Fruit fly (Drosophila melanogaster) whole organism, embryonic: ENCODE results near the gene PhKgamma.

Source experiments
- BtbVII ChIP-seq: fragments of 200-800 bp; sonication (Bioruptor generic); optimal IDR thresholded peaks from 3 replicates; lab custom pipeline; 2017; ENCODE audit warnings: missing biosample characterization, mild to moderate bottlenecking, missing genetic modification characterization
- C15 ChIP-seq: fragments of 200-800 bp; sonication (Bioruptor generic); IDR thresholded peaks from 3 replicates; pipeline ENCODE4 v1.3.6; 2022; ENCODE audit warnings: missing biosample characterization, missing genetic modification characterization
- CG10654 ChIP-seq: fragments of 200-800 bp; sonication (Bioruptor generic); optimal IDR thresholded peaks from 2 replicates; lab custom pipeline; 2016; ENCODE audit warnings: missing biosample characterization, missing genetic modification characterization
- CG11093 ChIP-seq: fragments of 200-800 bp; sonication (Bioruptor generic); IDR thresholded peaks from 3 replicates; pipeline ENCODE4 v1.3.6; 2022; ENCODE audit warnings: missing biosample characterization, missing genetic modification characterization
- CG11398 ChIP-seq: fragments of 200-800 bp; sonication (Bioruptor generic); optimal IDR thresholded peaks from 2 replicates; lab custom pipeline; 2016; ENCODE audit warnings: missing biosample characterization, missing genetic modification characterization
- CG12769 ChIP-seq: fragments of 200-800 bp; sonication (Bioruptor generic); optimal IDR thresholded peaks from 2 replicates; lab custom pipeline; 2019; ENCODE audit warnings: missing biosample characterization, mild to moderate bottlenecking, missing genetic modification characterization, moderate library complexity
- CG15269 ChIP-seq: fragments of 200-800 bp; sonication (Bioruptor generic); optimal IDR thresholded peaks from 2 replicates; lab custom pipeline; 2018; ENCODE audit warnings: missing biosample characterization, mild to moderate bottlenecking, missing genetic modification characterization, moderate library complexity
- CG1647 ChIP-seq: fragments of 200-800 bp; sonication (Bioruptor generic); optimal IDR thresholded peaks from 3 replicates; lab custom pipeline; 2016; ENCODE audit warnings: missing biosample characterization, missing genetic modification characterization
- CG31365 ChIP-seq: fragments of 200-800 bp; sonication (Bioruptor generic); optimal IDR thresholded peaks from 2 replicates; lab custom pipeline; 2018; ENCODE audit warnings: missing biosample characterization, mild to moderate bottlenecking, missing genetic modification characterization
- CG4282 ChIP-seq: fragments of 200-800 bp; sonication (Bioruptor generic); optimal IDR thresholded peaks from 2 replicates; lab custom pipeline; 2016; ENCODE audit warnings: missing biosample characterization, missing genetic modification characterization
- CG4854 ChIP-seq: fragments of 200-800 bp; sonication (Bioruptor generic); optimal IDR thresholded peaks from 2 replicates; lab custom pipeline; 2016; ENCODE audit warnings: missing biosample characterization, missing genetic modification characterization, inconsistent platforms
- CG6254 ChIP-seq: fragments of 200-800 bp; sonication (Bioruptor generic); optimal IDR thresholded peaks from 3 replicates; lab custom pipeline; 2017; ENCODE audit warnings: mild to moderate bottlenecking, missing biosample characterization, missing genetic modification reagents, missing genetic modification characterization
- CG7745 ChIP-seq: fragments of 200-800 bp; sonication (Bioruptor generic); optimal IDR thresholded peaks from 2 replicates; lab custom pipeline; 2018; ENCODE audit warnings: missing biosample characterization, mild to moderate bottlenecking, missing genetic modification characterization, moderate library complexity
- CG7928 ChIP-seq: fragments of 200-800 bp; sonication (Bioruptor generic); optimal IDR thresholded peaks from 2 replicates; lab custom pipeline; 2017; ENCODE audit warnings: missing biosample characterization, mild to moderate bottlenecking, missing genetic modification characterization
- CG9797 ChIP-seq: fragments of 200-800 bp; sonication (Bioruptor generic); optimal IDR thresholded peaks from 3 replicates; lab custom pipeline; 2018; ENCODE audit warnings: missing biosample characterization, mild to moderate bottlenecking, missing genetic modification characterization
- Chrac-16 ChIP-seq: fragments of 200-800 bp; sonication (Bioruptor generic); optimal IDR thresholded peaks from 3 replicates; lab custom pipeline; 2016; ENCODE audit warnings: missing biosample characterization, missing genetic modification characterization
- HmgD ChIP-seq: fragments of 200-800 bp; sonication (Bioruptor generic); optimal IDR thresholded peaks from 3 replicates; lab custom pipeline; 2016; ENCODE audit warnings: missing biosample characterization, missing genetic modification characterization
- Kr ChIP-seq: fragments of 200-800 bp; sonication (Bioruptor generic); optimal IDR thresholded peaks from 2 replicates; lab custom pipeline; 2017; ENCODE audit warnings: missing biosample characterization, mild to moderate bottlenecking, missing genetic modification characterization
- MBD-R2 ChIP-seq: fragments of 200-800 bp; sonication (Bioruptor generic); IDR thresholded peaks from 2 replicates; pipeline ENCODE4 v1.3.6; 2022; ENCODE audit warnings: missing biosample characterization, missing genetic modification characterization
- MTF-1 ChIP-seq: fragments of 200-800 bp; sonication (Bioruptor generic); optimal IDR thresholded peaks from 2 replicates; lab custom pipeline; 2018; ENCODE audit warnings: missing biosample characterization, mild to moderate bottlenecking, missing genetic modification characterization, borderline replicate concordance
- Meics ChIP-seq: fragments of 200-800 bp; sonication (Bioruptor generic); optimal IDR thresholded peaks from 2 replicates; lab custom pipeline; 2017; ENCODE audit warnings: missing biosample characterization, mild to moderate bottlenecking, missing genetic modification characterization
- TFAM ChIP-seq: fragments of 200-800 bp; sonication (Bioruptor generic); optimal IDR thresholded peaks from 2 replicates; lab custom pipeline; 2017; ENCODE audit warnings: missing biosample characterization, missing genetic modification characterization, inconsistent platforms
- az2 ChIP-seq: fragments of 200-800 bp; sonication (Bioruptor generic); optimal IDR thresholded peaks from 3 replicates; lab custom pipeline; 2016; ENCODE audit warnings: missing biosample characterization, missing genetic modification characterization
- btn ChIP-seq: fragments of 200-800 bp; sonication (Bioruptor generic); optimal IDR thresholded peaks from 2 replicates; lab custom pipeline; 2016; ENCODE audit warnings: missing biosample characterization, missing genetic modification characterization
- chm ChIP-seq: fragments of 200-800 bp; sonication (Bioruptor generic); IDR thresholded peaks from 2 replicates; pipeline ENCODE4 v1.3.6; 2022; ENCODE audit warnings: missing biosample characterization, missing genetic modification characterization
- da ChIP-seq: fragments of 200-800 bp; sonication (Bioruptor generic); optimal IDR thresholded peaks from 2 replicates; lab custom pipeline; 2016; ENCODE audit warnings: missing biosample characterization, missing genetic modification characterization
- dimm ChIP-seq: fragments of 200-800 bp; sonication (Bioruptor generic); IDR thresholded peaks from 2 replicates; pipeline ENCODE4 v1.3.6; 2022; ENCODE audit warnings: missing biosample characterization, missing genetic modification characterization
- dmrt11E ChIP-seq: fragments of 200-800 bp; sonication (Bioruptor generic); optimal IDR thresholded peaks from 3 replicates; lab custom pipeline; 2018; ENCODE audit warnings: missing biosample characterization, mild to moderate bottlenecking, missing genetic modification characterization, moderate library complexity
- emc ChIP-seq: fragments of 200-800 bp; sonication (Bioruptor generic); optimal IDR thresholded peaks from 2 replicates; lab custom pipeline; 2016; ENCODE audit warnings: missing biosample characterization, missing genetic modification characterization
- eve ChIP-seq, 2 experiments: fragments of >200 bp; optimal IDR thresholded peaks; 2 replicates each; lab custom pipeline; 2017; ENCODE audit warnings: missing biosample characterization in 2 of 2, missing genetic modification characterization in 2 of 2
- fd3F ChIP-seq: fragments of 200-800 bp; sonication (Bioruptor generic); optimal IDR thresholded peaks from 2 replicates; lab custom pipeline; 2018; ENCODE audit warnings: missing biosample characterization, mild to moderate bottlenecking, missing genetic modification characterization, moderate library complexity
- gcm ChIP-seq: fragments of 200-800 bp; sonication (Bioruptor generic); optimal IDR thresholded peaks from 2 replicates; lab custom pipeline; 2019; ENCODE audit warnings: missing biosample characterization, mild to moderate bottlenecking, missing genetic modification characterization, moderate library complexity
- hbn ChIP-seq: fragments of 200-800 bp; sonication (Bioruptor generic); IDR thresholded peaks from 2 replicates; pipeline ENCODE4 v1.3.6; 2022; ENCODE audit warnings: missing biosample characterization, missing genetic modification characterization; ENCODE audit not compliant: partially characterized antibody
- lola ChIP-seq, 3 experiments: fragments of >200 bp in 2 of 3; fragments of 200-800 bp in 1 of 3; sonication (Bioruptor generic) in 1 of 3; optimal IDR thresholded peaks; 2 replicates each; lab custom pipeline; 2017 to 2019; ENCODE audit warnings: missing biosample characterization in 3 of 3, missing genetic modification characterization in 3 of 3, mild to moderate bottlenecking in 1 of 3, moderate library complexity in 1 of 3
- nau ChIP-seq: fragments of 200-800 bp; sonication (Bioruptor generic); optimal IDR thresholded peaks from 3 replicates; lab custom pipeline; 2017; ENCODE audit warnings: missing biosample characterization, mild to moderate bottlenecking, missing genetic modification characterization, missing genetic modification reagents
- peb ChIP-seq: fragments of 200-800 bp; sonication (Bioruptor generic); IDR thresholded peaks from 2 replicates; pipeline ENCODE4 v1.3.6; 2022; ENCODE audit warnings: missing biosample characterization, missing genetic modification characterization
- pita ChIP-seq: fragments of 200-800 bp; sonication (Bioruptor generic); optimal IDR thresholded peaks from 2 replicates; lab custom pipeline; 2017; ENCODE audit warnings: missing biosample characterization, mild to moderate bottlenecking, missing genetic modification characterization
- prd ChIP-seq, 3 experiments: fragments of >200 bp in 2 of 3; fragments of 200-800 bp in 1 of 3; sonication (Bioruptor generic) in 1 of 3; optimal IDR thresholded peaks in 2 of 3; IDR thresholded peaks in 1 of 3; 2 replicates in 2 of 3; 3 replicates in 1 of 3; pipeline versions ENCODE4 v1.3.6 to Lab custom; 2017 to 2022; ENCODE audit warnings: missing biosample characterization in 1 of 3, missing genetic modification characterization in 1 of 3
- pros ChIP-seq: fragments of 200-800 bp; sonication (Bioruptor generic); optimal IDR thresholded peaks from 3 replicates; lab custom pipeline; 2019; ENCODE audit warnings: missing biosample characterization, mild to moderate bottlenecking, missing genetic modification characterization, moderate library complexity
- ranshi ChIP-seq: fragments of 200-800 bp; sonication (Bioruptor generic); IDR thresholded peaks from 2 replicates; pipeline ENCODE4 v1.3.6; 2022; ENCODE audit warnings: missing biosample characterization, missing genetic modification characterization
- rib ChIP-seq: fragments of 200-800 bp; sonication (Bioruptor generic); IDR thresholded peaks from 2 replicates; pipeline ENCODE4 v1.3.6; 2022; ENCODE audit warnings: missing biosample characterization, missing genetic modification characterization
- sens-2 ChIP-seq: fragments of 200-800 bp; sonication (Bioruptor generic); IDR thresholded peaks from 2 replicates; pipeline ENCODE4 v1.3.6; 2022; ENCODE audit warnings: missing biosample characterization, missing genetic modification characterization
- sr ChIP-seq: fragments of 200-800 bp; sonication (Bioruptor generic); IDR thresholded peaks from 3 replicates; pipeline ENCODE4 v1.3.6; 2022; ENCODE audit warnings: missing biosample characterization, missing genetic modification characterization
- stwl ChIP-seq: fragments of 200-800 bp; sonication (Bioruptor generic); optimal IDR thresholded peaks from 3 replicates; lab custom pipeline; 2018; ENCODE audit warnings: missing biosample characterization, mild to moderate bottlenecking, missing genetic modification characterization, moderate library complexity
- sug ChIP-seq: fragments of 200-800 bp; optimal IDR thresholded peaks from 2 replicates; lab custom pipeline; 2019; ENCODE audit warnings: missing biosample characterization, mild to moderate bottlenecking, missing genetic modification characterization, moderate library complexity
- trh ChIP-seq: fragments of 200-800 bp; sonication (Bioruptor generic); optimal IDR thresholded peaks from 2 replicates; lab custom pipeline; 2016; ENCODE audit warnings: missing biosample characterization, missing genetic modification characterization
- zen2 ChIP-seq: fragments of 200-800 bp; sonication (Bioruptor generic); IDR thresholded peaks from 3 replicates; pipeline ENCODE4 v1.3.6; 2022; ENCODE audit warnings: missing biosample characterization, missing genetic modification characterization; ENCODE audit not compliant: partially characterized antibody

Gene PhKgamma

DNA sequence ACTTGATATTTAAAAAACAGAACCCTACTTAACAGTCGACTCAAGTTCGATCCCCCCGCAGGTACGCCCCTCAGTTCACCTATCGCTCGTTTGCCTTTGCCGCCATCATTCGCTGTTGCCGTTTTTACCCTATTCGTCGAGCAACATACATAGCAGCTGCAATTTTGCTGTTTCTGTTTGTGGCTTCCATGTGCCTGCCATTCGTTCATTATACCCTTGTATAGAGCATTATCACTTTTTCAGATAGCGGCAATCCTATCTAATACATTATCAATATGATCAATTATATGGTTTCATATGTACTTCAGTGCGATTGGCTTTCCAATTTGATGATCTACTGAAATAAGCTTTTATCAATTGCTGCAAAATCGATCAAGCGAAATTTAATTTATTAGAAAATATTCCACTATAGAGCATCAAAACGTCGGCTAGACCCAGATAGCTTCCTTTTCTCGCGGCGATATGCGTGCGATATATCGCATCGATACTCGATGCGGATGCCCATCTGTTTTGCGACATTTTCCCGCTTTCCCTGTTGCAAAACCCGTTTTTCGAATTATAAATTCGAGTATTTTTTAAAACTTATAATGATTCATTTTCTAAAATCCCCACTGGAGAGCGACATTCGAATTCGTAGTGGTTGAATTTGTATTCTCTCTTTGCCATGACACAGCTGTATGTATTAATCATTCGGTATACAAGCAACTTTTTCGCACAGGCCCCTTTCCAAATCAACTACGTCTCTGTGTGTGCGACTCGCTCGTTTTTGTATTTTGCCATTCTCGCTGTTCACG lies 21.2 kb downstream of the PhKgamma start (continued):
- peak; percentile 78 for TF ChIP-seq emc
- TF ChIP-seq Kr (GFP tag; lab: Kevin White, UChicago), result no peak
- peak; percentile 82 for TF ChIP-seq sug (tag; lab: Kevin White, UChicago)
- peak; percentile 90 for TF ChIP-seq CG4854
- TF ChIP-seq peb (GFP tag; lab: Robert Waterston, UW), result peak; percentile 49; the same call in 1 of the 2 replicates
- peak; percentile 71 for TF ChIP-seq TFAM
- no peak for TF ChIP-seq sr (GFP tag; lab: Robert Waterston, UW)
- TF ChIP-seq CG11398 (GFP tag; lab: Kevin White, UChicago), result peak; percentile 82
- TF ChIP-seq CG6254 (GFP tag; lab: Kevin White, UChicago), result peak; percentile 67
- peak; percentile 76 for TF ChIP-seq CG10654
- peak in 1 of 3 experiments; percentile 91 for TF ChIP-seq lola (GFP tag; optimal IDR thresholded peaks at IDR 0.05; lab: Kevin White, UChicago)
- peak; percentile 73 for TF ChIP-seq pros (GFP tag; lab: Kevin White, UChicago)
- peak; percentile 86 for TF ChIP-seq gcm
- TF ChIP-seq da (GFP tag; lab: Kevin White, UChicago), result peak; percentile 63
- no peak for TF ChIP-seq pita (GFP tag; lab: Kevin White, UChicago)
- TF ChIP-seq dmrt11E, result peak; percentile 91
- peak; percentile 54 for TF ChIP-seq chm (GFP tag; lab: Robert Waterston, UW)
- peak; percentile 32 for TF ChIP-seq CG31365 (tag; lab: Kevin White, UChicago)
- peak; percentile 31; the same call in 1 of the 2 replicates for TF ChIP-seq MBD-R2
- TF ChIP-seq BtbVII, result peak; percentile 84
- TF ChIP-seq btn (GFP tag; lab: Kevin White, UChicago), result peak; percentile 78
- TF ChIP-seq fd3F (GFP tag; lab: Kevin White, UChicago), result peak; percentile 75
- TF ChIP-seq CG1647 (GFP tag; lab: Kevin White, UChicago), result peak; percentile 78
- TF ChIP-seq CG4282, result peak; percentile 43
- peak; percentile 93 for TF ChIP-seq Meics (GFP tag; lab: Kevin White, UChicago)
- peak; percentile 74 for TF ChIP-seq nau (GFP tag; lab: Kevin White, UChicago)
- no peak for TF ChIP-seq HmgD (GFP tag; lab: Kevin White, UChicago)
- peak; percentile 63; the same call in 1 of the 3 replicates for TF ChIP-seq zen2
- TF ChIP-seq CG7928 (GFP tag; lab: Kevin White, UChicago), result peak; percentile 13
- TF ChIP-seq az2 (GFP tag; lab: Kevin White, UChicago), result peak; percentile 84
- TF ChIP-seq hbn (GFP tag; lab: Robert Waterston, UW), result no peak; the same call in none of the 2 replicates
- TF ChIP-seq prd (optimal IDR thresholded peaks at IDR 0.05; lab: Kevin White, UChicago), result no peak
- TF ChIP-seq prd (GFP tag; IDR thresholded peaks at IDR 0.05; lab: Robert Waterston, UW), result peak; percentile 90
- peak; percentile 76; the same call in 2 of the 3 replicates for TF ChIP-seq CG11093 (GFP tag; lab: Robert Waterston, UW)
- TF ChIP-seq rib (GFP tag; lab: Robert Waterston, UW), result peak; percentile 88
- peak; percentile 79 for TF ChIP-seq CG12769 (tag; lab: Kevin White, UChicago)
- peak; percentile 86 for TF ChIP-seq Chrac-16 (GFP tag; lab: Kevin White, UChicago)
- no peak for TF ChIP-seq stwl (tag; lab: Kevin White, UChicago)
- peak; percentile 90 for TF ChIP-seq CG15269 (tag; lab: Kevin White, UChicago)
- 0 out of 3 replicates have a peak, but pooled peaks have one; percentile 25 for TF ChIP-seq C15 (GFP tag; lab: Robert Waterston, UW)
- TF ChIP-seq trh (GFP tag; lab: Kevin White, UChicago), result peak; percentile 69
- peak; percentile 34; the same call in 1 of the 2 replicates for TF ChIP-seq sens-2 (GFP tag; lab: Robert Waterston, UW)
- TF ChIP-seq MTF-1 (GFP tag; lab: Kevin White, UChicago), result peak; percentile 66
- TF ChIP-seq dimm (GFP tag; lab: Robert Waterston, UW), result no peak
- no peak for TF ChIP-seq CG9797 (GFP tag; lab: Kevin White, UChicago)
- peak; percentile 73; the same call in 1 of the 2 replicates for TF ChIP-seq ranshi (GFP tag; lab: Robert Waterston, UW)
- no peak for TF ChIP-seq CG7745 (tag; lab: Kevin White, UChicago)
- TF ChIP-seq eve (GFP tag; optimal IDR thresholded peaks at IDR 0.05; lab: Kevin White, UChicago), result no peak
